Fruit fly (Drosophila melanogaster) whole organism, wandering third instar larva: Measurements from ENCODE around the gene Spn28B.
A peak's percentile ranks its signal among the peaks of the same experiment; 100 is the strongest.

Experiments
- CrebA ChIP-seq: fragments of 200-800 bp; sonication (Bioruptor generic); optimal IDR thresholded peaks from 2 replicates; lab custom pipeline; 2016; ENCODE audit warnings: missing biosample characterization, mild to moderate bottlenecking, missing genetic modification characterization, borderline replicate concordance
- Dfd ChIP-seq: fragments of >200 bp; optimal IDR thresholded peaks from 2 replicates; lab custom pipeline; 2017; ENCODE audit warnings: missing biosample characterization, missing genetic modification characterization
- Dif ChIP-seq: fragments of 200-275, 200-300 bp; sonication (Bioruptor generic); optimal IDR thresholded peaks from 2 replicates; lab custom pipeline; 2018; ENCODE audit warnings: missing biosample characterization, missing genetic modification characterization; ENCODE audit not compliant: partially characterized antibody
- GATAd ChIP-seq: sonication (Bioruptor generic); optimal IDR thresholded peaks from 2 replicates; lab custom pipeline; 2016; ENCODE audit warnings: missing biosample characterization, missing genetic modification characterization
- HLH106 ChIP-seq: fragments of 200-800 bp; optimal IDR thresholded peaks from 3 replicates; lab custom pipeline; 2019; ENCODE audit warnings: missing biosample characterization, mild to moderate bottlenecking, missing genetic modification characterization, moderate library complexity
- Hnf4 ChIP-seq: fragments of 200-800 bp; sonication (Bioruptor generic); optimal IDR thresholded peaks from 2 replicates; lab custom pipeline; 2016; ENCODE audit warnings: missing biosample characterization, mild to moderate bottlenecking, missing genetic modification characterization
- Hr78 ChIP-seq: fragments of >200 bp; optimal IDR thresholded peaks from 2 replicates; lab custom pipeline; 2017; ENCODE audit warnings: missing biosample characterization, missing genetic modification characterization
- Hr83 ChIP-seq: fragments of 200-300 bp; sonication (Bioruptor generic); optimal IDR thresholded peaks from 2 replicates; lab custom pipeline; 2016; ENCODE audit warnings: missing biosample characterization, mild to moderate bottlenecking, missing genetic modification characterization, moderate library complexity; ENCODE audit not compliant: poor library complexity, severe bottlenecking
- Jra ChIP-seq: sonication (Bioruptor generic); optimal IDR thresholded peaks from 2 replicates; lab custom pipeline; 2016; ENCODE audit warnings: missing biosample characterization, missing genetic modification characterization
- Mio ChIP-seq: sonication (Bioruptor generic); optimal IDR thresholded peaks from 2 replicates; lab custom pipeline; 2016; ENCODE audit warnings: missing biosample characterization, missing genetic modification characterization
- Myc ChIP-seq: fragments of >200 bp; optimal IDR thresholded peaks from 2 replicates; lab custom pipeline; 2017
- N ChIP-seq: fragments of >200 bp; optimal IDR thresholded peaks from 2 replicates; lab custom pipeline; 2018; ENCODE audit warnings: missing biosample characterization, missing external identifiers, missing genetic modification characterization
- OdsH ChIP-seq: fragments of 200-800 bp; sonication (Bioruptor generic); optimal IDR thresholded peaks from 2 replicates; lab custom pipeline; 2016; ENCODE audit warnings: missing biosample characterization, mild to moderate bottlenecking, missing genetic modification characterization
- Sp1 ChIP-seq: fragments of 200-800 bp; sonication (Bioruptor generic); optimal IDR thresholded peaks from 3 replicates; lab custom pipeline; 2019; ENCODE audit warnings: missing biosample characterization, mild to moderate bottlenecking, missing genetic modification characterization, moderate library complexity
- Vsx2 ChIP-seq: fragments of 200-300, 225-300 bp; sonication (Bioruptor generic); optimal IDR thresholded peaks from 2 replicates; lab custom pipeline; 2018; ENCODE audit warnings: missing biosample characterization, missing genetic modification characterization; ENCODE audit not compliant: partially characterized antibody
- br ChIP-seq: fragments of 200-800 bp; sonication (Bioruptor generic); optimal IDR thresholded peaks from 2 replicates; lab custom pipeline; 2016; ENCODE audit warnings: missing biosample characterization, missing genetic modification characterization
- brk ChIP-seq: fragments of 200-800 bp; sonication (Bioruptor generic); optimal IDR thresholded peaks from 2 replicates; lab custom pipeline; 2016; ENCODE audit warnings: missing biosample characterization, mild to moderate bottlenecking, missing genetic modification characterization
- dl ChIP-seq, 2 experiments: fragments of 175-275, 200-275 bp in 1 of 2; fragments of 200-275 bp in 1 of 2; sonication (Bioruptor generic); optimal IDR thresholded peaks; lab custom pipeline; 2018; ENCODE audit warnings: mild to moderate bottlenecking in 2 of 2, missing biosample characterization in 2 of 2, missing genetic modification characterization in 2 of 2, moderate library complexity in 2 of 2; ENCODE audit not compliant: partially characterized antibody in 2 of 2, insufficient read depth in 1 of 2
- dsf ChIP-seq: sonication (Bioruptor generic); optimal IDR thresholded peaks from 2 replicates; lab custom pipeline; 2016; ENCODE audit warnings: missing biosample characterization, missing genetic modification characterization, borderline replicate concordance
- ey ChIP-seq: fragments of 200-800 bp; sonication (Bioruptor generic); optimal IDR thresholded peaks from 2 replicates; lab custom pipeline; 2016; ENCODE audit warnings: missing biosample characterization, missing genetic modification characterization
- foxo ChIP-seq, 2 experiments: fragments of 200-800 bp; sonication (Bioruptor generic); optimal IDR thresholded peaks; 2 replicates in 1 of 2; 3 replicates in 1 of 2; lab custom pipeline; 2016 to 2017; ENCODE audit warnings: missing biosample characterization in 2 of 2, missing genetic modification characterization in 2 of 2
- fru ChIP-seq: fragments of 200-800 bp; sonication (Bioruptor generic); optimal IDR thresholded peaks from 3 replicates; lab custom pipeline; 2016; ENCODE audit warnings: missing biosample characterization, mild to moderate bottlenecking, missing genetic modification characterization
- h ChIP-seq: fragments of 200-800 bp; sonication (Bioruptor generic); optimal IDR thresholded peaks from 3 replicates; lab custom pipeline; 2016; ENCODE audit warnings: missing biosample characterization, mild to moderate bottlenecking, missing genetic modification characterization
- lola ChIP-seq: fragments of >200 bp; optimal IDR thresholded peaks from 2 replicates; lab custom pipeline; 2017; ENCODE audit warnings: missing biosample characterization, missing genetic modification characterization
- pan ChIP-seq: fragments of >200 bp; optimal IDR thresholded peaks from 2 replicates; lab custom pipeline; 2017
- psq ChIP-seq: fragments of 200-800 bp; sonication (Bioruptor generic); optimal IDR thresholded peaks from 3 replicates; lab custom pipeline; 2017; ENCODE audit warnings: missing biosample characterization, mild to moderate bottlenecking, missing genetic modification characterization, moderate library complexity
- rgr ChIP-seq: fragments of 200-800 bp; sonication (Bioruptor generic); optimal IDR thresholded peaks from 3 replicates; lab custom pipeline; 2016; ENCODE audit warnings: missing biosample characterization, mild to moderate bottlenecking, missing genetic modification characterization
- sage ChIP-seq: fragments of 200-800 bp; sonication (Bioruptor generic); optimal IDR thresholded peaks from 2 replicates; lab custom pipeline; 2016; ENCODE audit warnings: missing biosample characterization, mild to moderate bottlenecking, missing genetic modification characterization
- sv ChIP-seq: fragments of 200-800 bp; sonication (Bioruptor generic); optimal IDR thresholded peaks from 3 replicates; lab custom pipeline; 2016; ENCODE audit warnings: missing biosample characterization, missing genetic modification characterization
- usp ChIP-seq: fragments of >200 bp; optimal IDR thresholded peaks from 2 replicates; lab custom pipeline; 2017; ENCODE audit warnings: missing biosample characterization, missing genetic modification characterization
- woc ChIP-seq: sonication (Bioruptor generic); optimal IDR thresholded peaks from 2 replicates; lab custom pipeline; 2016; ENCODE audit warnings: missing biosample characterization, mild to moderate bottlenecking, missing genetic modification characterization

Spn28B gene

dm6 chr2L:7541047-7541726 lies 40.5 kb upstream of the Spn28B start:
- TF ChIP-seq dsf (GFP tag; lab: Kevin White, UChicago) = no peak
- peak; percentile 3 for TF ChIP-seq br (GFP tag; lab: Kevin White, UChicago)
- no peak for TF ChIP-seq OdsH (GFP tag; lab: Kevin White, UChicago)
- peak in 1 of 2 experiments; percentile 21 for TF ChIP-seq foxo (GFP tag; optimal IDR thresholded peaks at IDR 0.05; lab: Kevin White, UChicago)
- no peak for TF ChIP-seq Hr83 (GFP tag; lab: Kevin White, UChicago)
- peak; percentile 1 for TF ChIP-seq Sp1 (GFP tag; lab: Kevin White, UChicago)
- TF ChIP-seq CrebA = no peak
- peak; percentile 27 for TF ChIP-seq fru (GFP tag; lab: Kevin White, UChicago)
- peak; percentile 5 for TF ChIP-seq psq (GFP tag; lab: Kevin White, UChicago)
- TF ChIP-seq HLH106 (tag; lab: Kevin White, UChicago) = peak; percentile 41
- no peak for TF ChIP-seq GATAd (GFP tag; lab: Kevin White, UChicago)
- peak; percentile 22 for TF ChIP-seq h (GFP tag; lab: Kevin White, UChicago)
- no peak for TF ChIP-seq Vsx2 (GFP tag; lab: Kevin White, UChicago)

dm6 chr2L:7541937-7542779 lies 39.6 kb upstream of the Spn28B start:
- no peak for TF ChIP-seq usp (GFP tag; lab: Kevin White, UChicago)
- TF ChIP-seq Vsx2 (GFP tag; lab: Kevin White, UChicago) = no peak
- TF ChIP-seq Myc (lab: Kevin White, UChicago) = peak; percentile 87
- TF ChIP-seq Dif (GFP tag; lab: Kevin White, UChicago) = no peak

- TF ChIP-seq fru (GFP tag; lab: Kevin White, UChicago) (peak; percentile 29), Hr83 (GFP tag; lab: Kevin White, UChicago) (peak; percentile 8), CrebA (peak; percentile 8), dl (GFP tag; optimal IDR thresholded peaks at IDR 0.05; lab: Kevin White, UChicago; ENCODE audit: insufficient read depth in 1 of 2, partially characterized antibody in 2 of 2) (no peak), h (GFP tag; lab: Kevin White, UChicago) (peak; percentile 47), Vsx2 (GFP tag; lab: Kevin White, UChicago) (peak; percentile 46), rgr (GFP tag; lab: Kevin White, UChicago) (peak; percentile 42), Hr78 (GFP tag; lab: Kevin White, UChicago) (no peak), psq (GFP tag; lab: Kevin White, UChicago) (peak; percentile 7)
- TF ChIP-seq, all 38 proteins: peak for 7
Measured at dm6 chr2L:7544267-7544670, 37.5 kb upstream of the Spn28B start.

- no peak for TF ChIP-seq lola
- TF ChIP-seq Mio (GFP tag; lab: Kevin White, UChicago) = no peak
- no peak for TF ChIP-seq sage (GFP tag; lab: Kevin White, UChicago)
- no peak for TF ChIP-seq Dfd
- TF ChIP-seq GATAd (GFP tag; lab: Kevin White, UChicago) = no peak
- TF ChIP-seq sv = no peak
- TF ChIP-seq HLH106 (tag; lab: Kevin White, UChicago) = no peak
- no peak for TF ChIP-seq Hr83 (GFP tag; lab: Kevin White, UChicago)
- no peak for TF ChIP-seq Hnf4
- TF ChIP-seq N = no peak
- TF ChIP-seq Jra (GFP tag; lab: Kevin White, UChicago) = no peak
- TF ChIP-seq woc (GFP tag; lab: Kevin White, UChicago) = no peak
- TF ChIP-seq h (GFP tag; lab: Kevin White, UChicago) = no peak
- no peak for TF ChIP-seq foxo (GFP tag; optimal IDR thresholded peaks at IDR 0.05; lab: Kevin White, UChicago)
- TF ChIP-seq brk = no peak
- TF ChIP-seq Vsx2 (GFP tag; lab: Kevin White, UChicago) = no peak
- TF ChIP-seq ey (GFP tag; lab: Kevin White, UChicago) = no peak
- no peak for TF ChIP-seq Sp1 (GFP tag; lab: Kevin White, UChicago)
- no peak for TF ChIP-seq pan (lab: Kevin White, UChicago)
Measured at dm6 chr2L:7545608-7546275, 36.0 kb upstream of the Spn28B start.
